Fruit fly (Drosophila melanogaster): ENCODE data around the gene PKD.

The PKD gene

dm6 chr3R:18274328-18275098, 39.7 kb downstream of the PKD start, which contains the start of the genes Vps39 and eIF1A:
Gene Vps39, minus strand, starts transcription at chr3R:18274446.
Gene eIF1A, plus strand, starts transcription at chr3R:18274665.
- TF ChIP-seq foxo (GFP tag; optimal IDR thresholded peaks at IDR 0.05) (peak in 1 of 2 experiments; percentile 36), CrebA (GFP tag; optimal IDR thresholded peaks at IDR 0.05; ENCODE audit: borderline replicate concordance) (no peak), N (GFP tag; optimal IDR thresholded peaks at IDR 0.05) (no peak), CG9705 (GFP tag; optimal IDR thresholded peaks at IDR 0.05) (peak; percentile 17), Rel (GFP tag; optimal IDR thresholded peaks at IDR 0.05) (no peak), Rel (tag; optimal IDR thresholded peaks at IDR 0.05) (no peak), Hnf4 (GFP tag; optimal IDR thresholded peaks at IDR 0.05) (no peak), Myc (optimal IDR thresholded peaks at IDR 0.05) (peak; percentile 13), ey (GFP tag; optimal IDR thresholded peaks at IDR 0.05) (peak; percentile 16), sv (GFP tag; optimal IDR thresholded peaks at IDR 0.05) (peak; percentile 42), fru (GFP tag; optimal IDR thresholded peaks at IDR 0.05) (peak; percentile 39), br (GFP tag; optimal IDR thresholded peaks at IDR 0.05) (peak; percentile 47), Jra (GFP tag; optimal IDR thresholded peaks at IDR 0.05) (peak; percentile 69), rgr (GFP tag; optimal IDR thresholded peaks at IDR 0.05) (no peak), Dfd (GFP tag; optimal IDR thresholded peaks at IDR 0.05) (no peak), Sp1 (GFP tag; optimal IDR thresholded peaks at IDR 0.05) (no peak), jim (GFP tag; optimal IDR thresholded peaks at IDR 0.05) (no peak), GATAd (GFP tag; optimal IDR thresholded peaks at IDR 0.05) (no peak), CG32264 (GFP tag; optimal IDR thresholded peaks at IDR 0.05) (no peak)

dm6 chr3R:18269744-18270348, 44.4 kb downstream of the PKD start:
- no peak for TF ChIP-seq jim (GFP tag; optimal IDR thresholded peaks at IDR 0.05)
- peak; percentile 89 for TF ChIP-seq Dfd (GFP tag; optimal IDR thresholded peaks at IDR 0.05)
- TF ChIP-seq sv (GFP tag; optimal IDR thresholded peaks at IDR 0.05): no peak
- TF ChIP-seq Hnf4 (GFP tag; optimal IDR thresholded peaks at IDR 0.05): no peak

DNA sequence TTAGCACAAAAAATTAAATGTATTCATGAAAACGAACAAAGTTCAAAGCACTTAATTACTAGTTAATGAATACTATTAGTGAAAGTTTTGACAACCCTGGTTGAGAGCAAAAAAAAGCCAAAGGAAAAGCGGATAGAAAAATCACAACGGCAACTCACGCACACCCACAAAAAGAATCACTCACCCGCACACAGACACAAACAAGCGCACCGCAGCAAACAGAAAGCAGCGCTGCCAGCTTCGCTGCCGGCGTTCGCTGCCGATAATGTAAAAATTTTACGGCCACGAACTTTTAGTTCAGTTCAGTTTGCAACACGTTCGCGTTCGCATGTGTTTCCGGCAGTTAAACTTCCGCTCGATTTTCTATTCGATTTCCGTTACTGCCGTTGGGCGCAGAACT, 46.7 kb downstream of the PKD start, which contains the start of gene CG18599:
Gene CG18599, plus strand, starts transcription at position 301 of the 400 bp plus-strand sequence.
- TF ChIP-seq GATAd (GFP tag; optimal IDR thresholded peaks at IDR 0.05) (no peak), HLH106 (tag; optimal IDR thresholded peaks at IDR 0.05) (no peak)

- no peak for TF ChIP-seq lola (GFP tag; optimal IDR thresholded peaks at IDR 0.05)
- no peak for TF ChIP-seq tai (GFP tag; optimal IDR thresholded peaks at IDR 0.05)
- TF ChIP-seq sage (GFP tag; optimal IDR thresholded peaks at IDR 0.05): no peak
- no peak for TF ChIP-seq Dfd (GFP tag; optimal IDR thresholded peaks at IDR 0.05)
- TF ChIP-seq Vsx2 (GFP tag; optimal IDR thresholded peaks at IDR 0.05; ENCODE audit: partially characterized antibody): peak; percentile 44
These were observed 47.5 kb downstream of the PKD start for dm6 chr3R:18266665-18267064.

dm6 chr3R:18265275-18265674, 48.9 kb downstream of the PKD start:
- TF ChIP-seq Rel (GFP tag; optimal IDR thresholded peaks at IDR 0.05): no peak
- TF ChIP-seq Rel (tag; optimal IDR thresholded peaks at IDR 0.05): no peak
- TF ChIP-seq pan (optimal IDR thresholded peaks at IDR 0.05): no peak
- no peak for TF ChIP-seq Mio (GFP tag; optimal IDR thresholded peaks at IDR 0.05)
- no peak for TF ChIP-seq tai (GFP tag; optimal IDR thresholded peaks at IDR 0.05)
- no peak for TF ChIP-seq CG32264 (GFP tag; optimal IDR thresholded peaks at IDR 0.05)

dm6 chr3R:18261602-18262001, 52.6 kb downstream of the PKD start:
- TF ChIP-seq usp (GFP tag; optimal IDR thresholded peaks at IDR 0.05) (no peak), Abd-B (GFP tag; optimal IDR thresholded peaks at IDR 0.05) (no peak), Vsx2 (GFP tag; optimal IDR thresholded peaks at IDR 0.05; ENCODE audit: partially characterized antibody) (no peak), jim (GFP tag; optimal IDR thresholded peaks at IDR 0.05) (no peak), CG9705 (GFP tag; optimal IDR thresholded peaks at IDR 0.05) (no peak), Sp1 (GFP tag; optimal IDR thresholded peaks at IDR 0.05) (no peak)
